Fruit fly (Drosophila melanogaster) whole organism, embryonic: ENCODE data around the gene ATPsynO.

Experiments used
- Atf6 ChIP-seq: fragments of 200-800 bp; sonication (Bioruptor generic); IDR thresholded peaks from 2 replicates; pipeline ENCODE4 v1.3.6; 2022; ENCODE audit warnings: missing biosample characterization, missing genetic modification characterization
- CG10209 ChIP-seq: fragments of 200-800 bp; sonication (Bioruptor generic); optimal IDR thresholded peaks from 3 replicates; lab custom pipeline; 2017; ENCODE audit warnings: missing biosample characterization, mild to moderate bottlenecking, missing genetic modification characterization, missing genetic modification reagents
- CG10959 ChIP-seq: fragments of 200-800 bp; sonication (Bioruptor generic); IDR thresholded peaks from 2 replicates; pipeline ENCODE4 v1.3.6; 2022; ENCODE audit warnings: missing biosample characterization, missing genetic modification characterization
- CG11085 ChIP-seq: fragments of 200-800 bp; sonication (Bioruptor generic); IDR thresholded peaks from 2 replicates; pipeline ENCODE4 v1.3.6; 2022; ENCODE audit warnings: missing biosample characterization, missing genetic modification characterization
- CG12659 ChIP-seq: fragments of 200-800 bp; sonication (Bioruptor generic); optimal IDR thresholded peaks from 3 replicates; lab custom pipeline; 2017; ENCODE audit warnings: mild to moderate bottlenecking, missing biosample characterization, missing genetic modification reagents, missing genetic modification characterization
- CG12744 ChIP-seq: fragments of 200-800 bp; sonication (Bioruptor generic); optimal IDR thresholded peaks from 2 replicates; lab custom pipeline; 2016; ENCODE audit warnings: missing biosample characterization, missing genetic modification characterization
- CG15269 ChIP-seq: fragments of 200-800 bp; sonication (Bioruptor generic); optimal IDR thresholded peaks from 2 replicates; lab custom pipeline; 2018; ENCODE audit warnings: missing biosample characterization, mild to moderate bottlenecking, missing genetic modification characterization, moderate library complexity
- CG16815 ChIP-seq: fragments of 200-800 bp; sonication (Bioruptor generic); optimal IDR thresholded peaks from 3 replicates; lab custom pipeline; 2017; ENCODE audit warnings: missing biosample characterization, mild to moderate bottlenecking, missing genetic modification characterization
- CG16863 ChIP-seq: fragments of 200-800 bp; sonication (Bioruptor generic); optimal IDR thresholded peaks from 3 replicates; lab custom pipeline; 2016; ENCODE audit warnings: missing biosample characterization, missing genetic modification characterization
- CG18764 ChIP-seq: fragments of 200-800 bp; sonication (Bioruptor generic); optimal IDR thresholded peaks from 3 replicates; lab custom pipeline; 2016; ENCODE audit warnings: missing biosample characterization, missing genetic modification characterization
- CG2889 ChIP-seq: fragments of 200-800 bp; sonication (Bioruptor generic); IDR thresholded peaks from 3 replicates; pipeline ENCODE4 v1.3.6; 2022; ENCODE audit warnings: missing biosample characterization, missing genetic modification characterization
- CG32532 ChIP-seq: fragments of 200-800 bp; sonication (Bioruptor generic); IDR thresholded peaks from 2 replicates; pipeline ENCODE4 v1.3.6; 2022; ENCODE audit warnings: missing biosample characterization, missing genetic modification characterization
- CG3995 ChIP-seq: fragments of 200-800 bp; sonication (Bioruptor generic); optimal IDR thresholded peaks from 3 replicates; lab custom pipeline; 2016; ENCODE audit warnings: missing biosample characterization, missing genetic modification characterization
- CG5180 ChIP-seq: fragments of 200-800 bp; sonication (Bioruptor generic); optimal IDR thresholded peaks from 3 replicates; lab custom pipeline; 2017; ENCODE audit warnings: missing biosample characterization, missing genetic modification characterization, mild to moderate bottlenecking, moderate library complexity, missing genetic modification reagents
- CG5245 ChIP-seq: fragments of 200-800 bp; sonication (Bioruptor generic); optimal IDR thresholded peaks from 3 replicates; lab custom pipeline; 2016; ENCODE audit warnings: missing biosample characterization, missing genetic modification characterization
- CG6254 ChIP-seq: fragments of 200-800 bp; sonication (Bioruptor generic); optimal IDR thresholded peaks from 3 replicates; lab custom pipeline; 2017; ENCODE audit warnings: mild to moderate bottlenecking, missing biosample characterization, missing genetic modification reagents, missing genetic modification characterization
- CG6654 ChIP-seq: fragments of 200-800 bp; sonication (Bioruptor generic); optimal IDR thresholded peaks from 2 replicates; lab custom pipeline; 2017; ENCODE audit warnings: missing biosample characterization, mild to moderate bottlenecking, missing genetic modification characterization
- CG6791 ChIP-seq: fragments of 200-800 bp; sonication (Bioruptor generic); IDR thresholded peaks from 3 replicates; pipeline ENCODE4 v1.3.6; 2022; ENCODE audit warnings: missing biosample characterization, missing genetic modification characterization; ENCODE audit not compliant: partially characterized antibody
- CG7357 ChIP-seq: fragments of 200-800 bp; sonication (Bioruptor generic); IDR thresholded peaks from 3 replicates; pipeline ENCODE4 v1.3.6; 2022; ENCODE audit warnings: missing biosample characterization, missing genetic modification characterization
- CG7372 ChIP-seq: fragments of 200-800 bp; sonication (Bioruptor generic); IDR thresholded peaks from 2 replicates; pipeline ENCODE4 v1.3.6; 2022; ENCODE audit warnings: missing biosample characterization, missing genetic modification characterization
- CG7745 ChIP-seq: fragments of 200-800 bp; sonication (Bioruptor generic); optimal IDR thresholded peaks from 2 replicates; lab custom pipeline; 2018; ENCODE audit warnings: missing biosample characterization, mild to moderate bottlenecking, missing genetic modification characterization, moderate library complexity
- CG9817 ChIP-seq: fragments of 200-800 bp; sonication (Bioruptor generic); optimal IDR thresholded peaks from 2 replicates; lab custom pipeline; 2018; ENCODE audit warnings: missing biosample characterization, mild to moderate bottlenecking, missing genetic modification characterization, moderate library complexity
- CG9932 ChIP-seq: fragments of 200-800 bp; sonication (Bioruptor generic); IDR thresholded peaks from 2 replicates; pipeline ENCODE4 v1.3.6; 2022; ENCODE audit warnings: missing biosample characterization, missing genetic modification characterization
- CkIIα-i1 ChIP-seq: fragments of 200-800 bp; sonication (Bioruptor generic); IDR thresholded peaks from 2 replicates; pipeline ENCODE4 v1.3.6; 2022; ENCODE audit warnings: missing biosample characterization, missing genetic modification characterization
- E2f2 ChIP-seq: fragments of 200-800 bp; sonication (Bioruptor generic); IDR thresholded peaks from 2 replicates; pipeline ENCODE4 v1.3.6; 2022; ENCODE audit warnings: missing biosample characterization, missing genetic modification characterization
- Ets97D ChIP-seq: fragments of 200-800 bp; sonication (Bioruptor generic); optimal IDR thresholded peaks from 3 replicates; lab custom pipeline; 2016; ENCODE audit warnings: missing biosample characterization, missing genetic modification characterization
- HHEX ChIP-seq: fragments of 200-800 bp; sonication (Bioruptor generic); optimal IDR thresholded peaks from 3 replicates; lab custom pipeline; 2017; ENCODE audit warnings: missing biosample characterization, mild to moderate bottlenecking, missing genetic modification characterization, missing genetic modification reagents
- Hmx ChIP-seq: fragments of 200-800 bp; sonication (Bioruptor generic); optimal IDR thresholded peaks from 2 replicates; lab custom pipeline; 2016; ENCODE audit warnings: missing biosample characterization, missing genetic modification characterization
- Lim3 ChIP-seq: fragments of 200-800 bp; sonication (Bioruptor generic); IDR thresholded peaks from 2 replicates; pipeline ENCODE4 v1.3.6; 2022; ENCODE audit warnings: missing biosample characterization, missing genetic modification characterization
- Mad ChIP-seq: fragments of 200-800 bp; sonication (Bioruptor generic); optimal IDR thresholded peaks from 2 replicates; lab custom pipeline; 2016; ENCODE audit warnings: missing biosample characterization, missing genetic modification characterization
- Pdp1 ChIP-seq, 2 experiments: fragments of 200-800 bp; sonication (Bioruptor generic); optimal IDR thresholded peaks; 3 replicates each; lab custom pipeline; 2016; ENCODE audit warnings: missing biosample characterization in 2 of 2, missing genetic modification characterization in 2 of 2, mild to moderate bottlenecking in 1 of 2, moderate library complexity in 1 of 2
- Sox100B ChIP-seq: fragments of 200-800 bp; sonication (Bioruptor generic); optimal IDR thresholded peaks from 3 replicates; lab custom pipeline; 2018; ENCODE audit warnings: missing biosample characterization, mild to moderate bottlenecking, missing genetic modification characterization
- Tbp ChIP-seq: fragments of >200 bp; optimal IDR thresholded peaks from 2 replicates; lab custom pipeline; 2018; ENCODE audit warnings: missing biosample characterization, missing genetic modification characterization
- aop ChIP-seq: fragments of 200-800 bp; sonication (Bioruptor generic); IDR thresholded peaks from 2 replicates; pipeline ENCODE4 v1.3.6; 2022; ENCODE audit warnings: missing biosample characterization, missing genetic modification characterization
- ash1 ChIP-seq: fragments of 200-800 bp; sonication (Bioruptor generic); optimal IDR thresholded peaks from 2 replicates; lab custom pipeline; 2018; ENCODE audit warnings: missing biosample characterization, mild to moderate bottlenecking, missing genetic modification characterization
- bsh ChIP-seq, 2 experiments: fragments of 200-800 bp; sonication (Bioruptor generic); optimal IDR thresholded peaks; 2 replicates each; lab custom pipeline; 2017 to 2018; ENCODE audit warnings: mild to moderate bottlenecking in 2 of 2, missing biosample characterization in 2 of 2, missing genetic modification characterization in 2 of 2, moderate library complexity in 1 of 2
- dm ChIP-seq: fragments of 200-800 bp; sonication (Bioruptor generic); optimal IDR thresholded peaks from 3 replicates; lab custom pipeline; 2016; ENCODE audit warnings: missing biosample characterization, missing genetic modification characterization
- fd102C ChIP-seq: fragments of 200-800 bp; sonication (Bioruptor generic); optimal IDR thresholded peaks from 2 replicates; lab custom pipeline; 2018; ENCODE audit warnings: missing biosample characterization, mild to moderate bottlenecking, missing genetic modification characterization, moderate library complexity
- fru ChIP-seq: fragments of >200 bp; optimal IDR thresholded peaks from 2 replicates; lab custom pipeline; 2017
- ftz-f1 ChIP-seq: fragments of 200-800 bp; sonication (Bioruptor generic); optimal IDR thresholded peaks from 2 replicates; lab custom pipeline; 2016; ENCODE audit warnings: missing biosample characterization, missing genetic modification characterization
- h ChIP-seq: fragments of >200 bp; optimal IDR thresholded peaks from 2 replicates; lab custom pipeline; 2017
- ham ChIP-seq: fragments of 200-800 bp; sonication (Bioruptor generic); IDR thresholded peaks from 2 replicates; pipeline ENCODE4 v1.3.6; 2022; ENCODE audit warnings: missing biosample characterization, missing genetic modification characterization
- insv ChIP-seq, 2 experiments: fragments of 200-800 bp; sonication (Bioruptor generic); optimal IDR thresholded peaks; 3 replicates each; lab custom pipeline; 2016 to 2018; ENCODE audit warnings: missing biosample characterization in 2 of 2, missing genetic modification characterization in 2 of 2
- mam ChIP-seq: fragments of 200-800 bp; sonication (Bioruptor generic); optimal IDR thresholded peaks from 3 replicates; lab custom pipeline; 2016; ENCODE audit warnings: missing biosample characterization, missing genetic modification characterization
- oc ChIP-seq: fragments of 200-800 bp; sonication (Bioruptor generic); optimal IDR thresholded peaks from 2 replicates; lab custom pipeline; 2018; ENCODE audit warnings: missing biosample characterization, mild to moderate bottlenecking, missing genetic modification characterization, moderate library complexity
- row ChIP-seq: fragments of 200-800 bp; sonication (Bioruptor generic); IDR thresholded peaks from 3 replicates; pipeline ENCODE4 v1.3.6; 2022; ENCODE audit warnings: missing biosample characterization, missing genetic modification characterization
- sens-2 ChIP-seq: fragments of 200-800 bp; sonication (Bioruptor generic); IDR thresholded peaks from 2 replicates; pipeline ENCODE4 v1.3.6; 2022; ENCODE audit warnings: missing biosample characterization, missing genetic modification characterization
- slbo ChIP-seq: fragments of 200-800 bp; sonication (Bioruptor generic); IDR thresholded peaks from 2 replicates; pipeline ENCODE4 v1.3.6; 2022; ENCODE audit warnings: missing biosample characterization, missing genetic modification characterization
- tin ChIP-seq: fragments of 200-800 bp; sonication (Bioruptor generic); optimal IDR thresholded peaks from 3 replicates; lab custom pipeline; 2016; ENCODE audit warnings: missing biosample characterization, missing genetic modification characterization
- tup ChIP-seq: fragments of 200-800 bp; sonication (Bioruptor generic); optimal IDR thresholded peaks from 2 replicates; lab custom pipeline; 2016; ENCODE audit warnings: missing biosample characterization, mild to moderate bottlenecking, missing genetic modification characterization, moderate library complexity
- vnd ChIP-seq: fragments of 200-800 bp; sonication (Bioruptor generic); IDR thresholded peaks from 3 replicates; pipeline ENCODE4 v1.3.6; 2022; ENCODE audit warnings: missing biosample characterization, missing genetic modification characterization; ENCODE audit not compliant: partially characterized antibody

ATPsynO gene

DNA sequence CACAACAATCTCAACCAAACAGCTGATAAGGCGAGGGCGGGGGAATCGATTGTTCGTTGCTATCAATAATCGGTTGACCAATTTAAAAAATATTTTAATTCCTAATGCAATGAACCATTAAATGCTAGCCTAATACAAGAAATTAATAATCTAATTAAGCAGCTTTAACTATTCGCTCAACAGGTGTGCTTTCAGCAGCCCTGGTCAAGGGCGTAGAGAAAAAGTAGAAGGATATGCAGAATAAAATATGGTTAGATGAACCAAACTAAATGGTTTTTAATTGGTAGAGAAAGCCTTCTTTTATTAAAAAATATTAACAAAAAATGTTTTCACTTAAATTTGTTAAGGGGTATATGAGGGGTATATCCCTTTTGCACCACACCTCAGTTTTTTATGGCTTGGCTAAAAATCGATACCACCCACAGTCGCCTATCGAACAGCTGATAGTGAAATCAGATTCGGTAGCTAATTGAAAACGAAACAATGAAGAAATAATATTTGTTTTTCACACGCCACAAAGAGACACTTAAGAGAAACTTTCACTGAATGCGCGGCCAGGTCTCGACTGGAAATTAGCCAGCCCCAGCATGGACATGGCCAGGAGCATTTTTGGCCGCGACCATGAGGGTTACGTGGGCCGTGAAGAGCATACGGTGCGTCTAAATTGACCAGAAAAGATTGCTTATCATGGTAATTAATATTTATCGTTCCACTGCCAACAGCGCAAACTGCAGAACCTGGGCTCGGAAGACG lies 46.4 kb upstream of the ATPsynO start, which contains the start of the genes SIDL and CG12241 (continued):
- TF ChIP-seq Mad (GFP tag; lab: Kevin White, UChicago) (no peak), Lim3 (GFP tag; lab: Robert Waterston, UW) (no peak), tup (GFP tag; lab: Kevin White, UChicago) (no peak), CG6791 (GFP tag; lab: Robert Waterston, UW) (no peak), E2f2 (peak; percentile 58), dm (GFP tag; lab: Kevin White, UChicago) (no peak), CG16815 (GFP tag; lab: Kevin White, UChicago) (peak; percentile 25), CG5245 (peak; percentile 48), Atf6 (GFP tag; lab: Robert Waterston, UW) (peak; percentile 58), insv (GFP tag; optimal IDR thresholded peaks at IDR 0.05; lab: Kevin White, UChicago) (no peak), CkIIα-i1 (GFP tag; lab: Robert Waterston, UW) (no peak), CG7357 (GFP tag; lab: Robert Waterston, UW) (peak; percentile 89), CG10209 (peak; percentile 61), CG5180 (GFP tag; lab: Kevin White, UChicago) (no peak), sens-2 (GFP tag; lab: Robert Waterston, UW) (no peak), oc (no peak), HHEX (GFP tag; lab: Kevin White, UChicago) (peak; percentile 83), CG32532 (GFP tag; lab: Robert Waterston, UW) (peak; percentile 97), CG6254 (no peak), CG12659 (GFP tag; lab: Kevin White, UChicago) (peak; percentile 69), Ets97D (GFP tag; lab: Kevin White, UChicago) (peak; percentile 79), fru (no peak), Hmx (GFP tag; lab: Kevin White, UChicago) (no peak), vnd (GFP tag; lab: Robert Waterston, UW) (no peak), CG6654 (GFP tag; lab: Kevin White, UChicago) (no peak), ash1 (GFP tag; lab: Kevin White, UChicago) (no peak), CG2889 (peak; percentile 48; the same call in 1 of the 3 replicates), bsh (GFP tag; optimal IDR thresholded peaks at IDR 0.05; lab: Kevin White, UChicago) (peak in 1 of 2 experiments; percentile 44), CG10959 (peak; percentile 63), slbo (peak; percentile 67), Pdp1 (GFP tag; optimal IDR thresholded peaks at IDR 0.05; lab: Kevin White, UChicago) (peak; percentile 81 to 90), row (GFP tag; lab: Robert Waterston, UW) (peak; percentile 76), ftz-f1 (GFP tag; lab: Kevin White, UChicago) (peak; percentile 60), CG9932 (GFP tag; lab: Robert Waterston, UW) (peak; percentile 75), CG7745 (tag; lab: Kevin White, UChicago) (no peak), Tbp (GFP tag; lab: Kevin White, UChicago) (no peak), aop (GFP tag; lab: Robert Waterston, UW) (no peak), CG12744 (GFP tag; lab: Kevin White, UChicago) (peak; percentile 11), CG3995 (peak; percentile 58), CG7372 (GFP tag; lab: Robert Waterston, UW) (peak; percentile 92), tin (GFP tag; lab: Kevin White, UChicago) (peak; percentile 72), CG15269 (tag; lab: Kevin White, UChicago) (no peak), fd102C (no peak), CG18764 (GFP tag; lab: Kevin White, UChicago) (peak; percentile 64), CG11085 (GFP tag; lab: Robert Waterston, UW) (peak; percentile 89), ham (GFP tag; lab: Robert Waterston, UW) (no peak), CG9817 (tag; lab: Kevin White, UChicago) (peak; percentile 71), Sox100B (GFP tag; lab: Kevin White, UChicago) (no peak), CG16863 (GFP tag; lab: Kevin White, UChicago) (peak; percentile 52), mam (peak; percentile 92), h (lab: Kevin White, UChicago) (no peak)
